Fruit fly (Drosophila melanogaster) whole organism, embryonic: ENCODE results near the gene Polr3A.

Source experiments
- Ada2b ChIP-seq: fragments of 200-800 bp; sonication (Bioruptor generic); IDR thresholded peaks from 2 replicates; pipeline ENCODE4 v1.3.6; 2022; ENCODE audit warnings: missing biosample characterization, missing genetic modification characterization
- CG10366 ChIP-seq: fragments of 200-800 bp; sonication (Bioruptor generic); IDR thresholded peaks from 2 replicates; pipeline ENCODE4 v1.3.6; 2022; ENCODE audit warnings: missing biosample characterization, missing genetic modification characterization
- CG10979 ChIP-seq: fragments of 200-800 bp; sonication (Bioruptor generic); optimal IDR thresholded peaks from 2 replicates; lab custom pipeline; 2018; ENCODE audit warnings: missing biosample characterization, mild to moderate bottlenecking, missing genetic modification characterization, moderate library complexity
- CG11247 ChIP-seq: fragments of 200-800 bp; sonication (Bioruptor generic); IDR thresholded peaks from 2 replicates; pipeline ENCODE4 v1.3.6; 2022; ENCODE audit warnings: missing biosample characterization, missing genetic modification characterization
- CG11398 ChIP-seq: fragments of 200-800 bp; sonication (Bioruptor generic); optimal IDR thresholded peaks from 2 replicates; lab custom pipeline; 2016; ENCODE audit warnings: missing biosample characterization, missing genetic modification characterization
- CG11504 ChIP-seq: fragments of 200-800 bp; sonication (Bioruptor generic); optimal IDR thresholded peaks from 3 replicates; lab custom pipeline; 2019; ENCODE audit warnings: missing biosample characterization, mild to moderate bottlenecking, missing genetic modification characterization, moderate library complexity
- CG12942 ChIP-seq: fragments of 200-800 bp; sonication (Bioruptor generic); optimal IDR thresholded peaks from 3 replicates; lab custom pipeline; 2016; ENCODE audit warnings: missing biosample characterization, missing genetic modification characterization
- CG14014 ChIP-seq: fragments of 200-800 bp; sonication (Bioruptor generic); IDR thresholded peaks from 2 replicates; pipeline ENCODE4 v1.3.6; 2022; ENCODE audit warnings: missing biosample characterization, missing genetic modification characterization
- CG15696 ChIP-seq: fragments of 200-800 bp; sonication (Bioruptor generic); optimal IDR thresholded peaks from 2 replicates; lab custom pipeline; 2019; ENCODE audit warnings: missing biosample characterization, mild to moderate bottlenecking, missing genetic modification characterization, moderate library complexity
- CG1603 ChIP-seq: fragments of 200-800 bp; sonication (Bioruptor generic); optimal IDR thresholded peaks from 2 replicates; lab custom pipeline; 2019; ENCODE audit warnings: missing biosample characterization, mild to moderate bottlenecking, missing genetic modification characterization, moderate library complexity
- CG16813 ChIP-seq: fragments of 200-800 bp; sonication (Bioruptor generic); IDR thresholded peaks from 3 replicates; pipeline ENCODE4 v1.3.6; 2022; ENCODE audit warnings: missing biosample characterization, missing genetic modification characterization; ENCODE audit not compliant: partially characterized antibody
- CG1792 ChIP-seq: fragments of 200-800 bp; sonication (Bioruptor generic); optimal IDR thresholded peaks from 2 replicates; lab custom pipeline; 2016; ENCODE audit warnings: missing biosample characterization, missing genetic modification characterization
- CG2889 ChIP-seq: fragments of 200-800 bp; sonication (Bioruptor generic); IDR thresholded peaks from 3 replicates; pipeline ENCODE4 v1.3.6; 2022; ENCODE audit warnings: missing biosample characterization, missing genetic modification characterization
- CG4360 ChIP-seq: fragments of 200-800 bp; sonication (Bioruptor generic); IDR thresholded peaks from 2 replicates; pipeline ENCODE4 v1.3.6; 2022; ENCODE audit warnings: missing biosample characterization, missing genetic modification characterization
- CG6254 ChIP-seq: fragments of 200-800 bp; sonication (Bioruptor generic); optimal IDR thresholded peaks from 3 replicates; lab custom pipeline; 2017; ENCODE audit warnings: mild to moderate bottlenecking, missing biosample characterization, missing genetic modification reagents, missing genetic modification characterization
- CG7271 ChIP-seq: fragments of 200-800 bp; sonication (Bioruptor generic); optimal IDR thresholded peaks from 2 replicates; lab custom pipeline; 2018; ENCODE audit warnings: missing biosample characterization, mild to moderate bottlenecking, missing genetic modification characterization, moderate library complexity
- CG7372 ChIP-seq: fragments of 200-800 bp; sonication (Bioruptor generic); IDR thresholded peaks from 2 replicates; pipeline ENCODE4 v1.3.6; 2022; ENCODE audit warnings: missing biosample characterization, missing genetic modification characterization
- CG7786 ChIP-seq: fragments of 200-800 bp; sonication (Bioruptor generic); optimal IDR thresholded peaks from 2 replicates; lab custom pipeline; 2016; ENCODE audit warnings: missing biosample characterization, missing genetic modification characterization
- CG9727 ChIP-seq: fragments of 200-800 bp; sonication (Bioruptor generic); optimal IDR thresholded peaks from 3 replicates; lab custom pipeline; 2017; ENCODE audit warnings: missing biosample characterization, mild to moderate bottlenecking, missing genetic modification characterization
- CG9817 ChIP-seq: fragments of 200-800 bp; sonication (Bioruptor generic); optimal IDR thresholded peaks from 2 replicates; lab custom pipeline; 2018; ENCODE audit warnings: missing biosample characterization, mild to moderate bottlenecking, missing genetic modification characterization, moderate library complexity
- Dip2 ChIP-seq: fragments of 200-800 bp; sonication (Bioruptor generic); IDR thresholded peaks from 2 replicates; pipeline ENCODE4 v1.3.6; 2022; ENCODE audit warnings: missing biosample characterization, missing genetic modification characterization
- Doc2 ChIP-seq: fragments of 200-800 bp; sonication (Bioruptor generic); IDR thresholded peaks from 2 replicates; pipeline ENCODE4 v1.3.6; 2022; ENCODE audit warnings: missing biosample characterization, missing genetic modification characterization
- GATAe ChIP-seq: fragments of 200-800 bp; sonication (Bioruptor generic); conservative IDR thresholded peaks from 2 replicates; pipeline ENCODE4 v1.3.6; 2022; ENCODE audit warnings: missing biosample characterization, missing genetic modification characterization
- HLH4C ChIP-seq: fragments of 200-800 bp; sonication (Bioruptor generic); IDR thresholded peaks from 3 replicates; pipeline ENCODE4 v1.3.6; 2022; ENCODE audit warnings: missing biosample characterization, missing genetic modification characterization; ENCODE audit not compliant: partially characterized antibody
- HLH54F ChIP-seq: fragments of 200-800 bp; sonication (Bioruptor generic); optimal IDR thresholded peaks from 3 replicates; lab custom pipeline; 2016; ENCODE audit warnings: missing biosample characterization, missing genetic modification characterization
- Hand ChIP-seq: fragments of 200-800 bp; sonication (Bioruptor generic); optimal IDR thresholded peaks from 2 replicates; lab custom pipeline; 2017; ENCODE audit warnings: mild to moderate bottlenecking, missing biosample characterization, missing genetic modification reagents, missing genetic modification characterization
- MESR4 ChIP-seq: fragments of 200-800 bp; sonication (Bioruptor generic); optimal IDR thresholded peaks from 2 replicates; lab custom pipeline; 2018; ENCODE audit warnings: missing biosample characterization, mild to moderate bottlenecking, missing genetic modification characterization, moderate library complexity
- NC2β ChIP-seq: fragments of 200-800 bp; sonication (Bioruptor generic); optimal IDR thresholded peaks from 2 replicates; lab custom pipeline; 2016; ENCODE audit warnings: missing biosample characterization, missing genetic modification characterization
- Nf-YC ChIP-seq: fragments of 200-800 bp; optimal IDR thresholded peaks from 3 replicates; lab custom pipeline; 2019; ENCODE audit warnings: missing biosample characterization, mild to moderate bottlenecking, missing genetic modification characterization, moderate library complexity
- NfI ChIP-seq: fragments of 200-800 bp; sonication (Bioruptor generic); optimal IDR thresholded peaks from 3 replicates; lab custom pipeline; 2018; ENCODE audit warnings: missing biosample characterization, mild to moderate bottlenecking, missing genetic modification characterization, moderate library complexity
- Opbp ChIP-seq: fragments of 200-800 bp; sonication (Bioruptor generic); IDR thresholded peaks from 3 replicates; pipeline ENCODE4 v1.3.6; 2022; ENCODE audit warnings: missing biosample characterization, missing genetic modification characterization; ENCODE audit not compliant: partially characterized antibody
- Ptx1 ChIP-seq: fragments of 200-800 bp; sonication (Bioruptor generic); IDR thresholded peaks from 2 replicates; pipeline ENCODE4 v1.3.6; 2022; ENCODE audit warnings: missing biosample characterization, missing genetic modification characterization
- Sin3A ChIP-seq: fragments of >200 bp; optimal IDR thresholded peaks from 2 replicates; lab custom pipeline; 2018
- al ChIP-seq: fragments of 200-800 bp; sonication (Bioruptor generic); IDR thresholded peaks from 2 replicates; pipeline ENCODE4 v1.3.6; 2022; ENCODE audit warnings: missing biosample characterization, missing genetic modification characterization
- bab2 ChIP-seq: fragments of 200-800 bp; sonication (Bioruptor generic); optimal IDR thresholded peaks from 2 replicates; lab custom pipeline; 2016; ENCODE audit warnings: missing biosample characterization, missing genetic modification characterization
- ci ChIP-seq: fragments of 200-800 bp; sonication (Bioruptor generic); IDR thresholded peaks from 3 replicates; pipeline ENCODE4 v1.3.6; 2022; ENCODE audit warnings: missing biosample characterization, missing genetic modification characterization
- croc ChIP-seq: fragments of 200-800 bp; sonication (Bioruptor generic); conservative IDR thresholded peaks from 3 replicates; pipeline ENCODE4 v1.3.6; 2022; ENCODE audit warnings: missing biosample characterization, missing genetic modification characterization
- dysf ChIP-seq: fragments of 200-800 bp; sonication (Bioruptor generic); IDR thresholded peaks from 3 replicates; pipeline ENCODE4 v1.3.6; 2022; ENCODE audit warnings: missing biosample characterization, missing genetic modification characterization
- en ChIP-seq: fragments of 200-800 bp; sonication (Bioruptor generic); optimal IDR thresholded peaks from 2 replicates; lab custom pipeline; 2016; ENCODE audit warnings: missing biosample characterization, missing genetic modification characterization
- fd102C ChIP-seq: fragments of 200-800 bp; sonication (Bioruptor generic); optimal IDR thresholded peaks from 2 replicates; lab custom pipeline; 2018; ENCODE audit warnings: missing biosample characterization, mild to moderate bottlenecking, missing genetic modification characterization, moderate library complexity
- grn ChIP-seq: fragments of 200-800 bp; sonication (Bioruptor generic); optimal IDR thresholded peaks from 3 replicates; lab custom pipeline; 2017; ENCODE audit warnings: missing biosample characterization, missing genetic modification characterization
- gsb ChIP-seq: fragments of 200-800 bp; sonication (Bioruptor generic); IDR thresholded peaks from 2 replicates; pipeline ENCODE4 v1.3.6; 2022; ENCODE audit warnings: missing biosample characterization, missing genetic modification characterization
- jigr1 ChIP-seq: fragments of 200-800 bp; sonication (Bioruptor generic); IDR thresholded peaks from 3 replicates; pipeline ENCODE4 v1.3.6; 2022; ENCODE audit warnings: missing biosample characterization, missing genetic modification characterization
- lab ChIP-seq: fragments of 200-800 bp; sonication (Bioruptor generic); optimal IDR thresholded peaks from 3 replicates; lab custom pipeline; 2017; ENCODE audit warnings: missing biosample characterization, missing genetic modification characterization, mild to moderate bottlenecking, moderate library complexity, missing genetic modification reagents
- lbe ChIP-seq: fragments of 200-800 bp; sonication (Bioruptor generic); optimal IDR thresholded peaks from 2 replicates; lab custom pipeline; 2016; ENCODE audit warnings: missing biosample characterization, mild to moderate bottlenecking, missing genetic modification characterization
- otp ChIP-seq: fragments of 200-800 bp; sonication (Bioruptor generic); IDR thresholded peaks from 3 replicates; pipeline ENCODE4, ENCODE4 v1.3.6; 2022; ENCODE audit warnings: missing biosample characterization, missing genetic modification characterization
- pho ChIP-seq: fragments of 200-800 bp; sonication (Bioruptor generic); optimal IDR thresholded peaks from 2 replicates; lab custom pipeline; 2016; ENCODE audit warnings: missing biosample characterization, missing genetic modification characterization
- sc ChIP-seq, 3 experiments: fragments of >200 bp in 2 of 3; fragments of 200-800 bp in 1 of 3; sonication (Bioruptor generic) in 1 of 3; optimal IDR thresholded peaks; 2 replicates in 2 of 3; 3 replicates in 1 of 3; lab custom pipeline; 2017; ENCODE audit warnings: mild to moderate bottlenecking in 1 of 3, missing biosample characterization in 1 of 3, missing genetic modification characterization in 1 of 3, missing genetic modification reagents in 1 of 3
- slp2 ChIP-seq: fragments of 200-800 bp; sonication (Bioruptor generic); optimal IDR thresholded peaks from 2 replicates; lab custom pipeline; 2016; ENCODE audit warnings: missing biosample characterization, missing genetic modification characterization
- unpg ChIP-seq: fragments of 200-800 bp; sonication (Bioruptor generic); optimal IDR thresholded peaks from 3 replicates; lab custom pipeline; 2018; ENCODE audit warnings: missing biosample characterization, mild to moderate bottlenecking, missing genetic modification characterization, moderate library complexity
- zen2 ChIP-seq: fragments of 200-800 bp; sonication (Bioruptor generic); IDR thresholded peaks from 3 replicates; pipeline ENCODE4 v1.3.6; 2022; ENCODE audit warnings: missing biosample characterization, missing genetic modification characterization; ENCODE audit not compliant: partially characterized antibody

The Polr3A gene

DNA sequence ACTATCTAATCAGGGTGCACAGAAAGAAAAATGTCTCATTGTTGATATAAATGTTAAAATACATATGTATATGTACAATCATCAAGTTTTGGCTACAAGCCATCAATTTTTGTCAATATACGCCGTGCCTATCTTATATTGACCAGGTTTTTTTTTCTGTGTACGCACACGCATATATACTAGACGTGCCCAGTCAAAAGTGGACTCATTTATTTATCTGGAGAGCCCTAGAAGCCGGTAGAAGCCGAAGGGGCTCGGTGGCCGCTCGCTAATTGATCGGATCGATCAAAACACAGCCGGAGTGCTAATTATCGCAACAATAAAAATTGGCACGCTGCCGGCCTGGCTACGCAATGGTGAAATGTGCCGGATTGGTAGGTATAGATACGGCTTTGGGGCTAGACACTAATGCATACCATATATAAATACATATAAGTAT is 22.4 kb upstream of the Polr3A start (continued):
- TF ChIP-seq grn (peak; percentile 35), otp (GFP tag; lab: Robert Waterston, UW) (peak; percentile 62; the same call in 1 of the 3 replicates), pho (GFP tag; lab: Kevin White, UChicago) (peak; percentile 69), Dip2 (GFP tag; lab: Robert Waterston, UW) (no peak), ci (GFP tag; lab: Robert Waterston, UW) (peak; percentile 85), CG7372 (GFP tag; lab: Robert Waterston, UW) (peak; percentile 57; the same call in 1 of the 2 replicates), CG9727 (GFP tag; lab: Kevin White, UChicago) (peak; percentile 60), CG11504 (tag; lab: Kevin White, UChicago) (peak; percentile 74), NC2β (GFP tag; lab: Kevin White, UChicago) (peak; percentile 45), Ada2b (GFP tag; lab: Robert Waterston, UW) (peak; percentile 75), dysf (GFP tag; lab: Robert Waterston, UW) (peak; percentile 83), zen2 (GFP tag; lab: Robert Waterston, UW) (no peak), CG14014 (GFP tag; lab: Robert Waterston, UW) (peak; percentile 80), CG6254 (GFP tag; lab: Kevin White, UChicago) (peak; percentile 0), CG11247 (GFP tag; lab: Robert Waterston, UW) (peak; percentile 64), lbe (GFP tag; lab: Kevin White, UChicago) (peak; percentile 79), en (GFP tag; lab: Kevin White, UChicago) (no peak), HLH4C (GFP tag; lab: Robert Waterston, UW) (no peak), CG4360 (GFP tag; lab: Robert Waterston, UW) (no peak), gsb (peak; percentile 70), Hand (GFP tag; lab: Kevin White, UChicago) (peak; percentile 76), CG9817 (peak; percentile 69), fd102C (GFP tag; lab: Kevin White, UChicago) (no peak), NfI (GFP tag; lab: Kevin White, UChicago) (peak; percentile 74), Doc2 (GFP tag; lab: Robert Waterston, UW) (no peak), CG10979 (peak; percentile 50), bab2 (GFP tag; lab: Kevin White, UChicago) (peak; percentile 56), CG7271 (tag; lab: Kevin White, UChicago) (no peak), Sin3A (lab: Kevin White, UChicago) (no peak), CG12942 (GFP tag; lab: Kevin White, UChicago) (peak; percentile 30), MESR4 (GFP tag; lab: Kevin White, UChicago) (no peak), CG10366 (GFP tag; lab: Robert Waterston, UW) (peak; percentile 80), slp2 (no peak), CG2889 (GFP tag; lab: Robert Waterston, UW) (peak; percentile 59; the same call in 1 of the 3 replicates), CG11398 (GFP tag; lab: Kevin White, UChicago) (no peak), CG15696 (no peak), jigr1 (no peak), Opbp (GFP tag; lab: Robert Waterston, UW) (no peak), GATAe (peak; percentile 97), croc (GFP tag; lab: Robert Waterston, UW) (no peak; the same call in 2 of the 3 replicates), lab (GFP tag; lab: Kevin White, UChicago) (peak; percentile 90), Ptx1 (GFP tag; lab: Robert Waterston, UW) (peak; percentile 75), CG1792 (GFP tag; lab: Kevin White, UChicago) (peak; percentile 29), CG16813 (GFP tag; lab: Robert Waterston, UW) (no peak), al (peak; percentile 66; the same call in 1 of the 2 replicates), unpg (GFP tag; lab: Kevin White, UChicago) (peak; percentile 77), sc (optimal IDR thresholded peaks at IDR 0.05; lab: Kevin White, UChicago) (no peak), sc (GFP tag; optimal IDR thresholded peaks at IDR 0.05; lab: Kevin White, UChicago) (peak; percentile 6), CG7786 (peak; percentile 66), Nf-YC (peak; percentile 43), HLH54F (GFP tag; lab: Kevin White, UChicago) (peak; percentile 62), CG1603 (tag; lab: Kevin White, UChicago) (peak; percentile 56)
